Fruit fly (Drosophila melanogaster): ENCODE measurements around the gene CG14990.

Gene CG14990

dm6 chr3L:4122185-4122767 lies 29.3 kb downstream of the CG14990 start, which contains the start of gene Chd64 (continued):
- TF ChIP-seq CG14965 (GFP tag; optimal IDR thresholded peaks at IDR 0.05; ENCODE audit: borderline replicate concordance) (no peak), hkb (optimal IDR thresholded peaks at IDR 0.05) (no peak), hkb (GFP tag; IDR thresholded peaks at IDR 0.05) (peak; percentile 50; the same call in 1 of the 2 replicates), crc (GFP tag; optimal IDR thresholded peaks at IDR 0.05) (no peak), Hr3 (GFP tag; optimal IDR thresholded peaks at IDR 0.05) (peak; percentile 12), sc (optimal IDR thresholded peaks at IDR 0.05) (no peak), sc (GFP tag; optimal IDR thresholded peaks at IDR 0.05) (no peak), D19B (GFP tag; optimal IDR thresholded peaks at IDR 0.05) (no peak), CG6654 (GFP tag; optimal IDR thresholded peaks at IDR 0.05) (no peak), Antp (GFP tag; optimal IDR thresholded peaks at IDR 0.05) (peak; percentile 3), sqz (GFP tag; optimal IDR thresholded peaks at IDR 0.05) (no peak), Lpt (GFP tag; optimal IDR thresholded peaks at IDR 0.05) (no peak), CG31224 (GFP tag; IDR thresholded peaks at IDR 0.05) (no peak), Bgb (GFP tag; IDR thresholded peaks at IDR 0.05; ENCODE audit: partially characterized antibody) (peak; percentile 62; the same call in 1 of the 2 replicates), CG12071 (GFP tag; optimal IDR thresholded peaks at IDR 0.05) (peak; percentile 47), CG10565 (GFP tag; optimal IDR thresholded peaks at IDR 0.05) (no peak), pan (optimal IDR thresholded peaks at IDR 0.05) (no peak), pan (GFP tag; optimal IDR thresholded peaks at IDR 0.05 in 1 of 2, IDR thresholded peaks at IDR 0.05 in 1 of 2) (no peak), H15 (GFP tag; IDR thresholded peaks at IDR 0.05) (no peak), CG5180 (GFP tag; optimal IDR thresholded peaks at IDR 0.05) (no peak), CG13424 (tag; optimal IDR thresholded peaks at IDR 0.05) (no peak), abd-A (tag; optimal IDR thresholded peaks at IDR 0.05) (no peak), chinmo (GFP tag; IDR thresholded peaks at IDR 0.05; ENCODE audit: partially characterized antibody) (peak; percentile 91; the same call in 3 of the 4 replicates), Kr (GFP tag; optimal IDR thresholded peaks at IDR 0.05) (no peak), CG2199 (GFP tag; IDR thresholded peaks at IDR 0.05) (0 out of 3 replicates have a peak, but pooled peaks have one; percentile 35), CG12236 (GFP tag; optimal IDR thresholded peaks at IDR 0.05) (no peak), CG16813 (GFP tag; IDR thresholded peaks at IDR 0.05; ENCODE audit: partially characterized antibody) (0 out of 3 replicates have a peak, but pooled peaks have one; percentile 20), Blimp-1 (GFP tag; optimal IDR thresholded peaks at IDR 0.05) (no peak), Ets97D (GFP tag; optimal IDR thresholded peaks at IDR 0.05) (peak; percentile 24), CG18599 (GFP tag; optimal IDR thresholded peaks at IDR 0.05) (peak; percentile 82), CG15696 (tag; optimal IDR thresholded peaks at IDR 0.05) (no peak), mld (GFP tag; IDR thresholded peaks at IDR 0.05; ENCODE audit: partially characterized antibody) (no peak), HLH54F (GFP tag; optimal IDR thresholded peaks at IDR 0.05) (no peak), CG8765 (GFP tag; IDR thresholded peaks at IDR 0.05) (no peak), CG7786 (GFP tag; optimal IDR thresholded peaks at IDR 0.05) (no peak), CG6689 (GFP tag; IDR thresholded peaks at IDR 0.05) (no peak), Sry-δ (GFP tag; optimal IDR thresholded peaks at IDR 0.05) (peak; percentile 5), CG12155 (GFP tag; optimal IDR thresholded peaks at IDR 0.05) (peak; percentile 25), hth (optimal IDR thresholded peaks at IDR 0.05) (no peak), CG17568 (GFP tag; optimal IDR thresholded peaks at IDR 0.05) (peak; percentile 62), fru (optimal IDR thresholded peaks at IDR 0.05) (no peak), sna (GFP tag; IDR thresholded peaks at IDR 0.05; ENCODE audit: partially characterized antibody) (peak; percentile 68), Dip2 (GFP tag; IDR thresholded peaks at IDR 0.05) (no peak), prd (optimal IDR thresholded peaks at IDR 0.05) (no peak), prd (GFP tag; IDR thresholded peaks at IDR 0.05) (no peak), CG14441 (GFP tag; IDR thresholded peaks at IDR 0.05) (no peak), CG4730 (GFP tag; IDR thresholded peaks at IDR 0.05) (0 out of 2 replicates have a peak, but pooled peaks have one; percentile 4), CG17802 (tag; optimal IDR thresholded peaks at IDR 0.05) (no peak), ranshi (GFP tag; IDR thresholded peaks at IDR 0.05) (no peak), rib (GFP tag; IDR thresholded peaks at IDR 0.05) (0 out of 2 replicates have a peak, but pooled peaks have one; percentile 9), CG4707 (GFP tag; optimal IDR thresholded peaks at IDR 0.05) (peak; percentile 40)

Measured in whole organism, embryonic.